Worm (Caenorhabditis elegans): ENCODE measurements around the gene rabr-4.

Gene rabr-4

ce11 chrV:16213323-16213722, 18.6 kb downstream of the rabr-4 start (continued):
- TF ChIP-seq lin-13 (GFP tag; optimal IDR thresholded peaks at IDR 0.05) (no peak), aly-2 (tag; optimal IDR thresholded peaks at IDR 0.05) (no peak), nhr-77 (tag; optimal IDR thresholded peaks at IDR 0.05) (no peak), nhr-237 (tag; optimal IDR thresholded peaks at IDR 0.05) (no peak)

ce11 chrV:16214505-16214904, 19.8 kb downstream of the rabr-4 start, which contains the start of gene F11A5.9:
F11A5.9 (plus strand) TSS chrV:16214890.
- TF ChIP-seq mab-5 (tag; optimal IDR thresholded peaks at IDR 0.05), result no peak
- TF ChIP-seq alr-1 (tag; optimal IDR thresholded peaks at IDR 0.05), result no peak
- TF ChIP-seq R02D3.7 (tag; optimal IDR thresholded peaks at IDR 0.05), result no peak
- no peak for TF ChIP-seq egl-27 (tag; optimal IDR thresholded peaks at IDR 0.05)
- no peak for TF ChIP-seq mbf-1 (tag; optimal IDR thresholded peaks at IDR 0.05)
- TF ChIP-seq ZK546.5 (tag; optimal IDR thresholded peaks at IDR 0.05), result no peak
- TF ChIP-seq ztf-11 (tag; optimal IDR thresholded peaks at IDR 0.05), result no peak
- TF ChIP-seq Y55F3AM.14 (GFP tag; optimal IDR thresholded peaks at IDR 0.05), result no peak
- TF ChIP-seq skn-1 (tag; optimal IDR thresholded peaks at IDR 0.05), result no peak
- no peak for TF ChIP-seq dmd-4 (tag; optimal IDR thresholded peaks at IDR 0.05)

- TF ChIP-seq nhr-129 (tag; optimal IDR thresholded peaks at IDR 0.05) (no peak), alr-1 (tag; optimal IDR thresholded peaks at IDR 0.05) (no peak), sma-3 (GFP tag; optimal IDR thresholded peaks at IDR 0.05) (no peak), elt-3 (tag; optimal IDR thresholded peaks at IDR 0.05) (no peak), egl-27 (tag; optimal IDR thresholded peaks at IDR 0.05) (no peak), elt-1 (tag; optimal IDR thresholded peaks at IDR 0.05) (no peak), dmd-4 (tag; optimal IDR thresholded peaks at IDR 0.05) (no peak), R02D3.7 (tag; optimal IDR thresholded peaks at IDR 0.05) (no peak), nhr-21 (tag; optimal IDR thresholded peaks at IDR 0.05) (no peak), ceh-82 (tag; optimal IDR thresholded peaks at IDR 0.05) (no peak), nhr-6 (tag; optimal IDR thresholded peaks at IDR 0.05) (no peak), F13H6.1 (tag; optimal IDR thresholded peaks at IDR 0.05) (no peak)
Measured at ce11 chrV:16218522-16218921, 23.8 kb downstream of the rabr-4 start, which contains the start of gene F11A5.15. F11A5.15 (minus strand) TSS chrV:16218622.

ce11 chrV:16218972-16219757, 24.4 kb downstream of the rabr-4 start, which contains the start of gene glc-1:
glc-1 (plus strand) TSS chrV:16219634.
- TF ChIP-seq sma-9 (GFP tag; optimal IDR thresholded peaks at IDR 0.05) (peak; percentile 36), sma-9 (tag; optimal IDR thresholded peaks at IDR 0.05) (no peak), unc-39 (tag; optimal IDR thresholded peaks at IDR 0.05) (no peak)

- no peak for TF ChIP-seq ztf-11 (tag; optimal IDR thresholded peaks at IDR 0.05)
- TF ChIP-seq fos-1 (tag; optimal IDR thresholded peaks at IDR 0.05), result no peak
- TF ChIP-seq R02D3.7 (tag; optimal IDR thresholded peaks at IDR 0.05), result no peak
- no peak for TF ChIP-seq blmp-1 (tag; optimal IDR thresholded peaks at IDR 0.05; ENCODE audit: insufficient read depth)
- no peak for TF ChIP-seq ztf-4 (tag; optimal IDR thresholded peaks at IDR 0.05)
- TF ChIP-seq mab-5 (tag; optimal IDR thresholded peaks at IDR 0.05), result no peak
- TF ChIP-seq crh-2 (tag; optimal IDR thresholded peaks at IDR 0.05), result no peak
- TF ChIP-seq nhr-129 (tag; optimal IDR thresholded peaks at IDR 0.05), result no peak
- no peak for TF ChIP-seq unc-55 (GFP tag; optimal IDR thresholded peaks at IDR 0.05)
- TF ChIP-seq nhr-77 (tag; optimal IDR thresholded peaks at IDR 0.05), result no peak
- TF ChIP-seq nhr-25 (tag; optimal IDR thresholded peaks at IDR 0.05), result no peak
- no peak for TF ChIP-seq lin-13 (GFP tag; optimal IDR thresholded peaks at IDR 0.05)
- no peak for TF ChIP-seq snpc-4 (tag; optimal IDR thresholded peaks at IDR 0.05)
- TF ChIP-seq sma-3 (GFP tag; optimal IDR thresholded peaks at IDR 0.05), result no peak
- no peak for TF ChIP-seq peb-1 (tag; optimal IDR thresholded peaks at IDR 0.05)
- no peak for TF ChIP-seq C34F6.9 (tag; optimal IDR thresholded peaks at IDR 0.05)
- no peak for TF ChIP-seq elt-1 (tag; optimal IDR thresholded peaks at IDR 0.05)
- TF ChIP-seq mdl-1 (tag; optimal IDR thresholded peaks at IDR 0.05), result no peak
- TF ChIP-seq ceh-16 (tag; optimal IDR thresholded peaks at IDR 0.05), result no peak
Measured at ce11 chrV:16220020-16220419, 25.3 kb downstream of the rabr-4 start.

Data from whole organism, L2 larva.